Worm (Caenorhabditis elegans): ENCODE results near the gene srg-44.

ce11 chrV:17328497-17328896 is at the start of gene srg-44:
- TF ChIP-seq C04F5.9 (tag; optimal IDR thresholded peaks at IDR 0.05): no peak
- TF ChIP-seq vab-15 (tag; optimal IDR thresholded peaks at IDR 0.05): no peak
- TF ChIP-seq zag-1 (tag; optimal IDR thresholded peaks at IDR 0.05): no peak
- no peak for TF ChIP-seq aly-2 (tag; optimal IDR thresholded peaks at IDR 0.05)
- TF ChIP-seq nhr-11 (tag; optimal IDR thresholded peaks at IDR 0.05): no peak
- no peak for TF ChIP-seq ztf-11 (tag; optimal IDR thresholded peaks at IDR 0.05)
- no peak for TF ChIP-seq xbp-1 (tag; optimal IDR thresholded peaks at IDR 0.05)
- no peak for TF ChIP-seq blmp-1 (tag; optimal IDR thresholded peaks at IDR 0.05)
- no peak for TF ChIP-seq mef-2 (tag; optimal IDR thresholded peaks at IDR 0.05)
- no peak for TF ChIP-seq lin-15B (tag; optimal IDR thresholded peaks at IDR 0.05)
- TF ChIP-seq elt-3 (tag; optimal IDR thresholded peaks at IDR 0.05): no peak
- TF ChIP-seq elt-2 (tag; optimal IDR thresholded peaks at IDR 0.05): no peak
